Worm (Caenorhabditis elegans) whole organism, L1 larva: ENCODE data around the gene K12H6.4.

Experiments used
- hlh-17 ChIP-seq: fragments of 200-800 bp; sonication (Bioruptor generic); optimal IDR thresholded peaks from 2 replicates; lab custom pipeline; 2018; ENCODE audit warnings: missing genetic modification characterization, mild to moderate bottlenecking, missing compliant biosample characterization, moderate library complexity, borderline replicate concordance

Gene K12H6.4

ce11 chrII:2774904-2775303 is 49.2 kb downstream of the K12H6.4 start, which contains the start of gene fbxb-111 (continued):
- no peak for TF ChIP-seq hlh-17
